Fruit fly (Drosophila melanogaster): ENCODE results near the gene smg.

smg gene

DNA sequence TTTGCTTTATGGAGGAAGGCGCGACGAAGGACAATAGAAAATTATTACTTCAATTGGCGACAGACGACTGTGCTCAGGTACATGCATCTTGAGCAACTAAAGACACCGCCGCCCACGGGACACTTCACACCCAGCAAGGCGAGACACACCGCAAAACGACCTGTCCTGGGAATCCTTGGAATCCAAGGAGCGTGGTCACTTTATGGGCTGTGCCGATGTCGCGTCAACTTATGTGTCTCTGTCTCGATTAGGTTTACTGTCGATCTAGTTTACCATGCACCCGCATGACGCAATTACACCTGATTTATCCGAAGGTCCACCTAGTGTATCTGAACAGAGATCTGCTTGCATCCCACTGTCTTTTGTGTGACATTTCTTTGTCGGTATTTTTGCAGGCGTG, 41.4 kb upstream of the smg start:
- TF ChIP-seq Clk (GFP tag; optimal IDR thresholded peaks at IDR 0.05) = no peak
- no peak for TF ChIP-seq bab1 (GFP tag; optimal IDR thresholded peaks at IDR 0.05)
- no peak for TF ChIP-seq kay (GFP tag; ENCODE audit: borderline replicate concordance)
- no peak for TF ChIP-seq Hr96 (GFP tag; optimal IDR thresholded peaks at IDR 0.05)
- no peak for TF ChIP-seq tj (GFP tag; optimal IDR thresholded peaks at IDR 0.05)
- no peak for TF ChIP-seq CG1620 (GFP tag; optimal IDR thresholded peaks at IDR 0.05)
- no peak for TF ChIP-seq toe (GFP tag; optimal IDR thresholded peaks at IDR 0.05)
- TF ChIP-seq CG7101 (tag; optimal IDR thresholded peaks at IDR 0.05) = no peak
- no peak for TF ChIP-seq CG11617 (GFP tag; optimal IDR thresholded peaks at IDR 0.05)
- no peak for TF ChIP-seq CG14711 (tag; optimal IDR thresholded peaks at IDR 0.05)
- TF ChIP-seq CG12768 (GFP tag; optimal IDR thresholded peaks at IDR 0.05) = no peak
- TF ChIP-seq CG7045 (GFP tag; optimal IDR thresholded peaks at IDR 0.05) = no peak
- TF ChIP-seq ovo (GFP tag; optimal IDR thresholded peaks at IDR 0.05) = no peak
- TF ChIP-seq cnc (optimal IDR thresholded peaks at IDR 0.05) = no peak
- no peak for TF ChIP-seq CG33017 (tag; optimal IDR thresholded peaks at IDR 0.05)
- no peak for TF ChIP-seq cic (GFP tag; optimal IDR thresholded peaks at IDR 0.05)
- TF ChIP-seq pad (GFP tag; optimal IDR thresholded peaks at IDR 0.05) = no peak
- TF ChIP-seq CG5204 (GFP tag; optimal IDR thresholded peaks at IDR 0.05) = no peak

- TF ChIP-seq Hr96 (GFP tag; optimal IDR thresholded peaks at IDR 0.05) = no peak
These were observed 39.8 kb upstream of the smg start for dm6 chr3L:9037608-9038007.

- TF ChIP-seq Mnt (GFP tag; optimal IDR thresholded peaks at IDR 0.05) (no peak), CG12768 (GFP tag; optimal IDR thresholded peaks at IDR 0.05) (no peak), Clk (GFP tag; optimal IDR thresholded peaks at IDR 0.05) (no peak), Crg-1 (GFP tag; optimal IDR thresholded peaks at IDR 0.05) (no peak), CG33017 (tag; optimal IDR thresholded peaks at IDR 0.05) (no peak), CG5204 (GFP tag; optimal IDR thresholded peaks at IDR 0.05) (no peak)
These were observed 36.3 kb upstream of the smg start for dm6 chr3L:9033999-9034626.

DNA sequence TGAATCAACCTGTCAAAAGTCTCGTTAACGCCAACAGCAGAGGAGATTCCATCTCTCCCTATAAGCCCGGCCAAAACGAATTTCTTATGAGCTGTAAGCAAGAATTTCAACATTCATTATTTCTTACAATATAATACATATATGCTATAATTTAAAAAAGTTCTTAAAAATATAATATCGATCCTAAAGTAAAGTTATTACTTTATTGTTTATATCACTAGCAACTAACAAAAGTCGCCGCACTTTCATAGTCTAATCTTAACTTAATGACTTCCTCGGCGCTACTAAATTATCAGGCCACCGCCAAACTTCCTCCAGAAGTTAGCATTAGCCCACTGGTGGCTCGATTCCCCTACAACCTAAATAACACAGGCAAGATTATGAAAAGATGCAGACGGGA, 35.7 kb upstream of the smg start:
- TF ChIP-seq Hr96 (GFP tag; optimal IDR thresholded peaks at IDR 0.05) = no peak
- TF ChIP-seq Clk (GFP tag; optimal IDR thresholded peaks at IDR 0.05) = no peak
- TF ChIP-seq CG14711 (tag; optimal IDR thresholded peaks at IDR 0.05) = no peak
- no peak for TF ChIP-seq ovo (GFP tag; optimal IDR thresholded peaks at IDR 0.05)
- no peak for TF ChIP-seq Mnt (GFP tag; optimal IDR thresholded peaks at IDR 0.05)
- no peak for TF ChIP-seq toe (GFP tag; optimal IDR thresholded peaks at IDR 0.05)
- TF ChIP-seq tj (GFP tag; optimal IDR thresholded peaks at IDR 0.05) = no peak
- no peak for TF ChIP-seq cic (GFP tag; optimal IDR thresholded peaks at IDR 0.05)
- no peak for TF ChIP-seq CG7045 (GFP tag; optimal IDR thresholded peaks at IDR 0.05)
- no peak for TF ChIP-seq CG12768 (GFP tag; optimal IDR thresholded peaks at IDR 0.05)
- TF ChIP-seq cnc (optimal IDR thresholded peaks at IDR 0.05) = no peak
- no peak for TF ChIP-seq bab1 (GFP tag; optimal IDR thresholded peaks at IDR 0.05)
- TF ChIP-seq Crg-1 (GFP tag; optimal IDR thresholded peaks at IDR 0.05) = no peak
- TF ChIP-seq CG11617 (GFP tag; optimal IDR thresholded peaks at IDR 0.05) = no peak
- TF ChIP-seq CG5204 (GFP tag; optimal IDR thresholded peaks at IDR 0.05) = no peak
- TF ChIP-seq CG7101 (tag; optimal IDR thresholded peaks at IDR 0.05) = no peak
- no peak for TF ChIP-seq pad (GFP tag; optimal IDR thresholded peaks at IDR 0.05)

dm6 chr3L:9032871-9033270, 35.1 kb upstream of the smg start:
- TF ChIP-seq CG1620 (GFP tag; optimal IDR thresholded peaks at IDR 0.05) (no peak), cnc (optimal IDR thresholded peaks at IDR 0.05) (no peak), CG12768 (GFP tag; optimal IDR thresholded peaks at IDR 0.05) (no peak), CG11617 (GFP tag; optimal IDR thresholded peaks at IDR 0.05) (no peak), CG7101 (tag; optimal IDR thresholded peaks at IDR 0.05) (no peak), cic (GFP tag; optimal IDR thresholded peaks at IDR 0.05) (no peak), Mnt (GFP tag; optimal IDR thresholded peaks at IDR 0.05) (no peak)

DNA sequence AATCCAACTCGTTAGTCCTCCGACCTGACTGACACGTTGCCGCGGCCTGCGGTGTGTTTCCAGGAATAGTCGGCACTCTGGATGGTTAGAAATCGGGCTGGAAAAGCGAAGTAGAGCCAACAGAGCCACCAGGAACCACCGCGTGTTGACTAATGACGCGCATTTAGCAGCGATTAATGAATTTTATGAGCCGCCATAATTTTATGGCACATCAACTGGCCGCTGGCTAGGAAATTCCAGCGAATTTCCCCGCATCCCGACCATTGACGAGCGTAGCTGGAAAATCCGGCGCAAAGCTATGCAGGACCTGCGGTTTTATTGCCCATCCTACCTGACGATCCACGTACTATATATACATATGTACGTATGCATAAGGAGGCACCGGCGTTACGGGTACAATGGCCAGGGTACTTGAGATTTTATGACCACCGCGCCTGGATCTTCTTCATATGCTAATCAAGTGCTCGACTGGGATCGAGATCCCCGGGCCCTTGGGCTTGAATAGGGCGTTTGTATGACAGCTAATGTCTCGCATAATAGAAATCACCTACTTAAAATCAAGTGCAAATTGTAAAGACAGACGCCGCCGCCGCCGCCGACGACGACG, 31.5 kb upstream of the smg start:
- TF ChIP-seq CG1620 (GFP tag; optimal IDR thresholded peaks at IDR 0.05) = no peak
- no peak for TF ChIP-seq toe (GFP tag; optimal IDR thresholded peaks at IDR 0.05)
- no peak for TF ChIP-seq CG11617 (GFP tag; optimal IDR thresholded peaks at IDR 0.05)

dm6 chr3L:9028057-9028456, 30.3 kb upstream of the smg start:
- TF ChIP-seq ovo (GFP tag; optimal IDR thresholded peaks at IDR 0.05) (no peak), cnc (optimal IDR thresholded peaks at IDR 0.05) (no peak), CG12768 (GFP tag; optimal IDR thresholded peaks at IDR 0.05) (no peak)
